Worm (Caenorhabditis elegans) whole organism, young adult: ENCODE measurements around the gene tex-2.

Experiments used
- B0019.2 ChIP-seq: fragments of 200-800 bp; sonication (Bioruptor generic); conservative IDR thresholded peaks from 2 replicates; pipeline ENCODE4 v1.3.6; 2022; ENCODE audit warnings: missing genetic modification reagents, missing genetic modification characterization, missing compliant biosample characterization
- B0336.3 ChIP-seq: fragments of 200-800 bp; sonication (Bioruptor generic); IDR thresholded peaks from 2 replicates; pipeline ENCODE4 v1.3.6; 2022; ENCODE audit warnings: missing genetic modification characterization, missing compliant biosample characterization
- C06A6.2 ChIP-seq: fragments of 200-800 bp; sonication (Bioruptor generic); conservative IDR thresholded peaks from 2 replicates; pipeline ENCODE4 v1.3.6; 2022; ENCODE audit warnings: missing genetic modification characterization, missing compliant biosample characterization
- F10E7.11 ChIP-seq: sonication (generic microtip); optimal IDR thresholded peaks from 2 replicates; lab custom pipeline; 2017; ENCODE audit warnings: mild to moderate bottlenecking, missing genetic modification characterization, moderate library complexity, missing compliant biosample characterization
- F22D6.2 ChIP-seq: sonication (generic microtip); optimal IDR thresholded peaks from 2 replicates; lab custom pipeline; 2016; ENCODE audit warnings: mild to moderate bottlenecking, missing genetic modification characterization, missing compliant biosample characterization
- F23B12.7 ChIP-seq: sonication (generic microtip); optimal IDR thresholded peaks from 2 replicates; lab custom pipeline; 2017; ENCODE audit warnings: missing genetic modification characterization, mild to moderate bottlenecking, missing compliant biosample characterization, antibody characterized with exemption, moderate library complexity; ENCODE audit not compliant: insufficient read depth
- F49E8.2 ChIP-seq: sonication (generic microtip); optimal IDR thresholded peaks from 3 replicates; lab custom pipeline; 2017; ENCODE audit warnings: missing genetic modification characterization, mild to moderate bottlenecking, missing compliant biosample characterization, antibody characterized with exemption, moderate library complexity; ENCODE audit not compliant: insufficient read depth
- F52B5.7 ChIP-seq: sonication (generic microtip); optimal IDR thresholded peaks from 2 replicates; lab custom pipeline; 2016; ENCODE audit warnings: mild to moderate bottlenecking, missing genetic modification characterization, missing compliant biosample characterization
- F57A8.1 ChIP-seq: fragments of 200-800 bp; sonication (Bioruptor generic); optimal IDR thresholded peaks from 2 replicates; lab custom pipeline; 2018; ENCODE audit warnings: mild to moderate bottlenecking, missing genetic modification characterization, moderate library complexity, missing compliant biosample characterization
- K12H6.12 ChIP-seq: fragments of 200-800 bp; sonication (Bioruptor generic); optimal IDR thresholded peaks from 2 replicates; lab custom pipeline; 2018; ENCODE audit warnings: mild to moderate bottlenecking, missing genetic modification characterization, missing compliant biosample characterization
- T26A5.8 ChIP-seq: sonication (generic microtip); optimal IDR thresholded peaks from 2 replicates; lab custom pipeline; 2016; ENCODE audit warnings: missing genetic modification characterization, missing compliant biosample characterization
- ZK185.1 ChIP-seq: sonication (generic microtip); optimal IDR thresholded peaks from 2 replicates; lab custom pipeline; 2016; ENCODE audit warnings: mild to moderate bottlenecking, missing genetic modification characterization, missing compliant biosample characterization; ENCODE audit not compliant: poor library complexity, severe bottlenecking
- atf-7 ChIP-seq: sonication (generic microtip); optimal IDR thresholded peaks from 2 replicates; lab custom pipeline; 2017; ENCODE audit warnings: mild to moderate bottlenecking, missing genetic modification characterization, missing compliant biosample characterization
- attf-3 ChIP-seq: fragments of 200-800 bp; sonication (Bioruptor generic); conservative IDR thresholded peaks from 2 replicates; pipeline ENCODE4 v1.3.6; 2022; ENCODE audit warnings: missing genetic modification reagents, missing genetic modification characterization, missing compliant biosample characterization
- attf-5 ChIP-seq: fragments of 200-800 bp; sonication (Bioruptor generic); optimal IDR thresholded peaks from 2 replicates; lab custom pipeline; 2018; ENCODE audit warnings: mild to moderate bottlenecking, missing genetic modification characterization, missing compliant biosample characterization
- cebp-2 ChIP-seq: fragments of 200-800 bp; sonication (Bioruptor generic); IDR thresholded peaks from 2 replicates; pipeline ENCODE4 v1.3.6; 2022; ENCODE audit warnings: missing genetic modification characterization, missing compliant biosample characterization
- ceh-79 ChIP-seq: sonication (generic microtip); optimal IDR thresholded peaks from 2 replicates; lab custom pipeline; 2017; ENCODE audit warnings: mild to moderate bottlenecking, missing genetic modification characterization, missing compliant biosample characterization
- chd-7 ChIP-seq: sonication (generic microtip); optimal IDR thresholded peaks from 2 replicates; lab custom pipeline; 2016; ENCODE audit warnings: mild to moderate bottlenecking, missing genetic modification characterization, moderate library complexity, missing compliant biosample characterization
- dox-1 ChIP-seq: fragments of 200-800 bp; sonication (Bioruptor generic); IDR thresholded peaks from 2 replicates; pipeline ENCODE4 v1.3.6; 2022; ENCODE audit warnings: missing genetic modification reagents, missing genetic modification characterization, missing compliant biosample characterization
- dpl-1 ChIP-seq: fragments of 150-350 bp; optimal IDR thresholded peaks from 2 replicates; lab custom pipeline; 2014; ENCODE audit warnings: missing biosample characterization, missing genetic modification reagents, missing genetic modification characterization
- efl-1 ChIP-seq: fragments of 150-350 bp; optimal IDR thresholded peaks from 2 replicates; lab custom pipeline; 2014; ENCODE audit warnings: missing biosample characterization, missing genetic modification reagents, missing genetic modification characterization
- ekl-4 ChIP-seq: fragments of 200-800 bp; sonication (Bioruptor generic); IDR thresholded peaks from 2 replicates; pipeline ENCODE4 v1.3.6; 2022; ENCODE audit warnings: missing genetic modification reagents, missing genetic modification characterization, missing compliant biosample characterization
- ets-4 ChIP-seq: fragments of 200-800 bp; sonication (Bioruptor generic); optimal IDR thresholded peaks from 2 replicates; lab custom pipeline; 2018; ENCODE audit warnings: mild to moderate bottlenecking, missing genetic modification characterization, missing compliant biosample characterization
- fkh-3 ChIP-seq: sonication (generic microtip); optimal IDR thresholded peaks from 2 replicates; lab custom pipeline; 2016; ENCODE audit warnings: mild to moderate bottlenecking, missing genetic modification characterization, missing compliant biosample characterization
- him-1 ChIP-seq: sonication (generic microtip); optimal IDR thresholded peaks from 2 replicates; lab custom pipeline; 2016; ENCODE audit warnings: missing genotype, missing genetic modification reagents, missing genetic modification characterization, missing compliant biosample characterization
- hmg-1.2 ChIP-seq: fragments of 200-800 bp; sonication (Bioruptor generic); IDR thresholded peaks from 2 replicates; pipeline ENCODE4 v1.3.6; 2022; ENCODE audit warnings: missing genetic modification reagents, missing genetic modification characterization, missing compliant biosample characterization
- hsf-1 ChIP-seq: fragments of 200-800 bp; sonication (Bioruptor generic); IDR thresholded peaks from 2 replicates; pipeline ENCODE4 v1.3.6; 2022; ENCODE audit warnings: missing genetic modification reagents, missing genetic modification characterization, missing compliant biosample characterization
- lag-1 ChIP-seq: fragments of 200-800 bp; sonication (Bioruptor generic); IDR thresholded peaks from 2 replicates; pipeline ENCODE4 v1.3.6; 2022; ENCODE audit warnings: missing genetic modification reagents, missing genetic modification characterization, missing compliant biosample characterization
- let-526 ChIP-seq: fragments of 200-800 bp; sonication (Bioruptor generic); IDR thresholded peaks from 2 replicates; pipeline ENCODE4 v1.3.6; 2022; ENCODE audit warnings: missing genetic modification reagents, missing genetic modification characterization, missing compliant biosample characterization
- lin-54 ChIP-seq: fragments of 200-800 bp; sonication (Bioruptor generic); optimal IDR thresholded peaks from 2 replicates; lab custom pipeline; 2018; ENCODE audit warnings: mild to moderate bottlenecking, missing genetic modification characterization, missing compliant biosample characterization
- madf-6 ChIP-seq: fragments of 200-800 bp; sonication (Bioruptor generic); IDR thresholded peaks from 2 replicates; pipeline ENCODE4 v1.3.6; 2022; ENCODE audit warnings: missing genetic modification reagents, missing genetic modification characterization, missing compliant biosample characterization
- mes-4 ChIP-seq: sonication (generic microtip); optimal IDR thresholded peaks from 2 replicates; lab custom pipeline; 2016; ENCODE audit warnings: missing genotype, missing genetic modification characterization, missing compliant biosample characterization
- mxl-1 ChIP-seq: sonication (generic microtip); optimal IDR thresholded peaks from 2 replicates; lab custom pipeline; 2016; ENCODE audit warnings: missing genetic modification characterization, missing compliant biosample characterization
- nfya-1 ChIP-seq: sonication (generic microtip); optimal IDR thresholded peaks from 2 replicates; lab custom pipeline; 2017; ENCODE audit warnings: antibody characterized with exemption, missing compliant biosample characterization, missing genetic modification characterization, borderline replicate concordance; ENCODE audit not compliant: insufficient read depth
- nhr-120 ChIP-seq: fragments of 200-800 bp; sonication (Bioruptor generic); IDR thresholded peaks from 2 replicates; pipeline ENCODE4 v1.3.6; 2022; ENCODE audit warnings: missing genetic modification characterization, missing compliant biosample characterization
- nhr-90 ChIP-seq: sonication (generic microtip); optimal IDR thresholded peaks from 2 replicates; lab custom pipeline; 2016; ENCODE audit warnings: missing genotype, mild to moderate bottlenecking, missing genetic modification characterization, missing compliant biosample characterization
- sea-2 ChIP-seq: fragments of 200-800 bp; sonication (Bioruptor generic); IDR thresholded peaks from 2 replicates; pipeline ENCODE4 v1.3.6; 2022; ENCODE audit warnings: missing genetic modification characterization, missing compliant biosample characterization
- snpc-1.1 ChIP-seq: sonication (generic microtip); optimal IDR thresholded peaks from 2 replicates; lab custom pipeline; 2017; ENCODE audit warnings: missing genetic modification characterization, mild to moderate bottlenecking, missing compliant biosample characterization, antibody characterized with exemption, moderate library complexity, missing genotype, missing genetic modification reagents; ENCODE audit not compliant: insufficient read depth
- snpc-1.3 ChIP-seq: sonication (generic microtip); optimal IDR thresholded peaks from 2 replicates; lab custom pipeline; 2017; ENCODE audit warnings: missing genetic modification characterization, mild to moderate bottlenecking, missing compliant biosample characterization, antibody characterized with exemption, moderate library complexity, missing genotype, missing genetic modification reagents; ENCODE audit not compliant: insufficient read depth
- snpc-3.4 ChIP-seq: sonication (generic microtip); optimal IDR thresholded peaks from 2 replicates; lab custom pipeline; 2017; ENCODE audit warnings: missing genetic modification characterization, mild to moderate bottlenecking, missing compliant biosample characterization, antibody characterized with exemption, moderate library complexity, missing genotype, missing genetic modification reagents
- sptf-2 ChIP-seq: fragments of 200-800 bp; sonication (Bioruptor generic); optimal IDR thresholded peaks from 2 replicates; lab custom pipeline; 2018; ENCODE audit warnings: mild to moderate bottlenecking, missing genetic modification characterization, missing compliant biosample characterization
- tbp1 ChIP-seq: fragments of 200-800 bp; sonication (Bioruptor generic); optimal IDR thresholded peaks from 2 replicates; lab custom pipeline; 2018; ENCODE audit warnings: mild to moderate bottlenecking, missing genetic modification characterization, missing compliant biosample characterization
- tbx-9 ChIP-seq: sonication (generic microtip); optimal IDR thresholded peaks from 2 replicates; lab custom pipeline; 2016; ENCODE audit warnings: borderline replicate concordance, missing genetic modification characterization, inconsistent platforms, missing compliant biosample characterization
- tlf-1 ChIP-seq: fragments of 200-800 bp; sonication (Bioruptor generic); optimal IDR thresholded peaks from 2 replicates; lab custom pipeline; 2018; ENCODE audit warnings: mild to moderate bottlenecking, missing genetic modification characterization, missing compliant biosample characterization
- unc-130 ChIP-seq: sonication (generic microtip); optimal IDR thresholded peaks from 2 replicates; lab custom pipeline; 2016; ENCODE audit warnings: missing genetic modification reagents, missing genetic modification characterization, missing compliant biosample characterization
- unc-62 ChIP-seq: fragments of 150-350 bp; optimal IDR thresholded peaks from 2 replicates; lab custom pipeline; 2014; ENCODE audit warnings: missing biosample characterization, missing genetic modification reagents, missing genetic modification characterization
- ztf-18 ChIP-seq: sonication (generic microtip); optimal IDR thresholded peaks from 2 replicates; lab custom pipeline; 2016; ENCODE audit warnings: missing genotype, mild to moderate bottlenecking, missing genetic modification characterization, missing compliant biosample characterization
- ztf-26 ChIP-seq: sonication (generic microtip); optimal IDR thresholded peaks from 2 replicates; lab custom pipeline; 2017; ENCODE audit warnings: missing genetic modification characterization, missing compliant biosample characterization

The tex-2 gene

ce11 chrII:5844694-5845129 lies 28.7 kb downstream of the tex-2 start (continued):
- no peak for TF ChIP-seq tbx-9
- TF ChIP-seq mxl-1: peak; percentile 87
- TF ChIP-seq ztf-18: peak; percentile 88
- peak; percentile 94 for TF ChIP-seq unc-130 (GFP tag; lab: Kevin White, UChicago)
- peak; percentile 99 for TF ChIP-seq ekl-4 (GFP tag; lab: Robert Waterston, UW)
- TF ChIP-seq snpc-3.4 (tag; lab: Kevin White, UChicago): peak; percentile 99
- TF ChIP-seq ets-4: peak; percentile 94
- TF ChIP-seq F52B5.7 (tag; lab: Kevin White, UChicago): peak; percentile 98
- peak; percentile 98 for TF ChIP-seq atf-7 (tag; lab: Kevin White, UChicago)
- peak; percentile 82 for TF ChIP-seq B0019.2 (GFP tag; lab: Robert Waterston, UW)
- TF ChIP-seq chd-7 (tag; lab: Kevin White, UChicago): peak; percentile 100
- peak; percentile 99 for TF ChIP-seq C06A6.2 (GFP tag; lab: Robert Waterston, UW)
- peak; percentile 96 for TF ChIP-seq lin-54 (GFP tag; lab: Kevin White, UChicago)
- TF ChIP-seq snpc-1.3: peak; percentile 96
- peak; percentile 82 for TF ChIP-seq hsf-1 (GFP tag; lab: Robert Waterston, UW)
- peak; percentile 99 for TF ChIP-seq dox-1 (GFP tag; lab: Robert Waterston, UW)
- TF ChIP-seq madf-6 (GFP tag; lab: Robert Waterston, UW): peak; percentile 94
- TF ChIP-seq ZK185.1 (tag; lab: Kevin White, UChicago): peak; percentile 98
- peak; percentile 93 for TF ChIP-seq nhr-120
- peak; percentile 84 for TF ChIP-seq attf-3 (GFP tag; lab: Robert Waterston, UW)
- peak; percentile 97 for TF ChIP-seq ceh-79 (tag; lab: Kevin White, UChicago)
- TF ChIP-seq tbp1: peak; percentile 84
- peak; percentile 91 for TF ChIP-seq nhr-90
- peak; percentile 99 for TF ChIP-seq K12H6.12
- peak; percentile 67 for TF ChIP-seq unc-62 (GFP tag; lab: Kevin White, UChicago)
- TF ChIP-seq sea-2 (GFP tag; lab: Robert Waterston, UW): peak; percentile 93
- peak; percentile 86 for TF ChIP-seq fkh-3 (tag; lab: Kevin White, UChicago)
- peak; percentile 87 for TF ChIP-seq F57A8.1 (GFP tag; lab: Kevin White, UChicago)
- TF ChIP-seq F10E7.11 (tag; lab: Kevin White, UChicago): peak; percentile 88
- peak; percentile 94 for TF ChIP-seq lag-1 (GFP tag; lab: Robert Waterston, UW)
- TF ChIP-seq nfya-1 (tag; lab: Kevin White, UChicago): no peak
- peak; percentile 95 for TF ChIP-seq hmg-1.2 (GFP tag; lab: Robert Waterston, UW)
- TF ChIP-seq let-526 (GFP tag; lab: Robert Waterston, UW): peak; percentile 97
- peak; percentile 95 for TF ChIP-seq F22D6.2
- TF ChIP-seq mes-4 (tag; lab: Kevin White, UChicago): peak; percentile 77
- TF ChIP-seq T26A5.8 (tag; lab: Kevin White, UChicago): peak; percentile 81
- peak; percentile 99 for TF ChIP-seq tlf-1 (GFP tag; lab: Kevin White, UChicago)
- TF ChIP-seq F49E8.2 (tag; lab: Kevin White, UChicago): peak; percentile 97
- peak; percentile 100 for TF ChIP-seq him-1 (tag; lab: Kevin White, UChicago)
- peak; percentile 94 for TF ChIP-seq cebp-2 (GFP tag; lab: Robert Waterston, UW)
- peak; percentile 91 for TF ChIP-seq sptf-2 (GFP tag; lab: Kevin White, UChicago)
- peak; percentile 100 for TF ChIP-seq B0336.3
- TF ChIP-seq snpc-1.1 (tag; lab: Kevin White, UChicago): peak; percentile 99
- TF ChIP-seq attf-5: peak; percentile 95
- peak; percentile 49 for TF ChIP-seq efl-1 (GFP tag; lab: Kevin White, UChicago)
- TF ChIP-seq F23B12.7 (tag; lab: Kevin White, UChicago): peak; percentile 98
- peak; percentile 11 for TF ChIP-seq dpl-1 (GFP tag; lab: Kevin White, UChicago)
- peak; percentile 98 for TF ChIP-seq ztf-26 (tag; lab: Kevin White, UChicago)
